Worm (Caenorhabditis elegans) whole organism, L4 larva: ENCODE data around the gene glb-17.

Experiments
- D1046.2 ChIP-seq: fragments of 200-800 bp; sonication (Bioruptor generic); IDR thresholded peaks from 2 replicates; pipeline ENCODE4 v1.3.6; 2022; ENCODE audit warnings: missing genetic modification characterization, missing compliant biosample characterization
- T26A8.4 ChIP-seq: fragments of 200-800 bp; sonication (Bioruptor generic); IDR thresholded peaks from 2 replicates; pipeline ENCODE4 v1.3.6; 2022; ENCODE audit warnings: missing genetic modification characterization, missing compliant biosample characterization
- ZK337.2 ChIP-seq: fragments of 200-800 bp; sonication (Bioruptor generic); IDR thresholded peaks from 2 replicates; pipeline ENCODE4 v1.3.6; 2022; ENCODE audit warnings: missing genetic modification reagents, missing genetic modification characterization, missing compliant biosample characterization
- aha-1 ChIP-seq: fragments of 150-350 bp; peaks from one replicate; lab custom pipeline; 2014; ENCODE audit warnings: missing biosample characterization, missing genetic modification characterization
- aly-2 ChIP-seq: sonication (generic microtip); optimal IDR thresholded peaks from 2 replicates; lab custom pipeline; 2018; ENCODE audit warnings: missing biosample characterization, missing genetic modification characterization
- ceh-20 ChIP-seq: fragments of 200-800 bp; sonication (Bioruptor generic); IDR thresholded peaks from 2 replicates; pipeline ENCODE4 v1.3.6; 2022; ENCODE audit warnings: missing genetic modification reagents, missing genetic modification characterization, missing compliant biosample characterization
- ceh-44 ChIP-seq: fragments of 200-800 bp; sonication (Bioruptor generic); IDR thresholded peaks from 2 replicates; pipeline ENCODE4 v1.3.6; 2022; ENCODE audit warnings: missing genetic modification reagents, missing genetic modification characterization, missing compliant biosample characterization
- daf-16 ChIP-seq, 3 experiments: sonication (generic microtip); optimal IDR thresholded peaks; 2 replicates each; lab custom pipeline; 2016 to 2017; ENCODE audit warnings: missing genetic modification characterization in 3 of 3, missing genetic modification reagents in 3 of 3, mild to moderate bottlenecking in 2 of 3, missing compliant biosample characterization in 2 of 3, missing biosample characterization in 1 of 3, moderate library complexity in 1 of 3
- daf-8 ChIP-seq: fragments of 200-800 bp; sonication (Bioruptor generic); IDR thresholded peaks from 2 replicates; pipeline ENCODE4 v1.3.6; 2022; ENCODE audit warnings: missing genetic modification characterization, missing compliant biosample characterization
- dmd-6 ChIP-seq: fragments of 200-800 bp; sonication (Bioruptor generic); IDR thresholded peaks from 2 replicates; pipeline ENCODE4 v1.3.6; 2022; ENCODE audit warnings: missing genetic modification reagents, missing genetic modification characterization, missing compliant biosample characterization
- dve-1 ChIP-seq: sonication (generic microtip); optimal IDR thresholded peaks from 2 replicates; lab custom pipeline; 2017; ENCODE audit warnings: antibody characterized with exemption, mild to moderate bottlenecking, missing genetic modification characterization, missing compliant biosample characterization; ENCODE audit not compliant: insufficient read depth
- egl-27 ChIP-seq: sonication (generic microtip); optimal IDR thresholded peaks from 3 replicates; lab custom pipeline; 2017; ENCODE audit warnings: missing biosample characterization, missing genetic modification reagents, missing genetic modification characterization
- egl-43 ChIP-seq: fragments of 200-800 bp; sonication (Bioruptor generic); IDR thresholded peaks from 2 replicates; pipeline ENCODE4 v1.3.6; 2022; ENCODE audit warnings: missing genetic modification reagents, missing genetic modification characterization, missing compliant biosample characterization
- gei-8 ChIP-seq: fragments of 200-800 bp; sonication (Bioruptor generic); optimal IDR thresholded peaks from 2 replicates; lab custom pipeline; 2018; ENCODE audit warnings: mild to moderate bottlenecking, missing genetic modification characterization, missing compliant biosample characterization
- hif-1 ChIP-seq, 2 experiments: sonication (generic microtip); optimal IDR thresholded peaks; 2 replicates each; lab custom pipeline; 2016 to 2017; ENCODE audit warnings: missing compliant biosample characterization in 2 of 2, missing genetic modification characterization in 2 of 2, missing genetic modification reagents in 2 of 2, missing genotype in 2 of 2, mild to moderate bottlenecking in 1 of 2
- hlh-11 ChIP-seq: fragments of 200-800 bp; sonication (Bioruptor generic); optimal IDR thresholded peaks from 2 replicates; lab custom pipeline; 2018; ENCODE audit warnings: mild to moderate bottlenecking, missing genetic modification characterization, missing compliant biosample characterization
- jun-1 ChIP-seq: fragments of 150-350 bp; optimal IDR thresholded peaks from 2 replicates; lab custom pipeline; 2014; ENCODE audit warnings: missing biosample characterization, missing genetic modification reagents, missing genetic modification characterization
- lim-7 ChIP-seq: fragments of 200-800 bp; sonication (Bioruptor generic); IDR thresholded peaks from 2 replicates; pipeline ENCODE4 v1.3.6; 2022; ENCODE audit warnings: missing genetic modification characterization, missing compliant biosample characterization
- lin-38 ChIP-seq: fragments of 200-800 bp; sonication (Bioruptor generic); IDR thresholded peaks from 2 replicates; pipeline ENCODE4 v1.3.6; 2022; ENCODE audit warnings: missing genetic modification reagents, missing genetic modification characterization, missing compliant biosample characterization
- lsy-2 ChIP-seq, 2 experiments: fragments of 150-350 bp in 1 of 2; sonication (generic microtip) in 1 of 2; optimal IDR thresholded peaks; 2 replicates each; lab custom pipeline; 2014 to 2017; ENCODE audit warnings: missing biosample characterization in 2 of 2, missing genetic modification characterization in 2 of 2
- mdl-1 ChIP-seq, 2 experiments: fragments of 150-350 bp in 1 of 2; sonication (generic microtip) in 1 of 2; optimal IDR thresholded peaks; 2 replicates each; lab custom pipeline; 2014 to 2017; ENCODE audit warnings: missing biosample characterization in 2 of 2, missing genetic modification characterization in 2 of 2
- mes-2 ChIP-seq: sonication (generic microtip); optimal IDR thresholded peaks from 2 replicates; lab custom pipeline; 2016; ENCODE audit warnings: missing genotype, mild to moderate bottlenecking, missing genetic modification characterization, missing compliant biosample characterization; ENCODE audit not compliant: poor library complexity, severe bottlenecking
- mxl-2 ChIP-seq: fragments of 200-800 bp; sonication (Bioruptor generic); conservative IDR thresholded peaks from 2 replicates; pipeline ENCODE4 v1.3.6; 2022; ENCODE audit warnings: missing genetic modification reagents, missing genetic modification characterization, missing compliant biosample characterization
- mxl-3 ChIP-seq: fragments of 200-800 bp; sonication (Bioruptor generic); optimal IDR thresholded peaks from 2 replicates; lab custom pipeline; 2018; ENCODE audit warnings: mild to moderate bottlenecking, missing genetic modification characterization, missing compliant biosample characterization
- nhr-11 ChIP-seq: fragments of 150-350 bp; optimal IDR thresholded peaks from 2 replicates; lab custom pipeline; 2014; ENCODE audit warnings: missing biosample characterization, missing genetic modification characterization
- nhr-111 ChIP-seq: fragments of 200-800 bp; sonication (Bioruptor generic); optimal IDR thresholded peaks from 2 replicates; lab custom pipeline; 2018; ENCODE audit warnings: mild to moderate bottlenecking, missing genetic modification characterization, missing compliant biosample characterization
- nhr-28 ChIP-seq: fragments of 150-350 bp; optimal IDR thresholded peaks from 2 replicates; lab custom pipeline; 2014; ENCODE audit warnings: missing biosample characterization, missing genetic modification characterization
- nhr-42 ChIP-seq: fragments of 200-800 bp; sonication (Bioruptor generic); IDR thresholded peaks from 2 replicates; pipeline ENCODE4 v1.3.6; 2022; ENCODE audit warnings: missing genetic modification characterization, missing compliant biosample characterization
- nhr-48 ChIP-seq: sonication (generic microtip); optimal IDR thresholded peaks from 2 replicates; lab custom pipeline; 2016; ENCODE audit warnings: mild to moderate bottlenecking, missing genetic modification characterization, missing compliant biosample characterization
- php-3 ChIP-seq: fragments of 200-800 bp; sonication (Bioruptor generic); IDR thresholded peaks from 2 replicates; pipeline ENCODE4 v1.3.6; 2022; ENCODE audit warnings: missing genetic modification reagents, missing genetic modification characterization, missing compliant biosample characterization
- pqm-1 ChIP-seq: sonication (generic microtip); optimal IDR thresholded peaks from 2 replicates; lab custom pipeline; 2017; ENCODE audit warnings: missing biosample characterization, missing genetic modification characterization
- sdz-12 ChIP-seq: fragments of 200-800 bp; sonication (Bioruptor generic); optimal IDR thresholded peaks from 2 replicates; lab custom pipeline; 2018; ENCODE audit warnings: mild to moderate bottlenecking, missing genetic modification characterization, missing compliant biosample characterization
- skn-1 ChIP-seq: fragments of 150-350 bp; optimal IDR thresholded peaks from 2 replicates; lab custom pipeline; 2014; ENCODE audit warnings: missing biosample characterization, missing genetic modification characterization
- snpc-1.2 ChIP-seq: fragments of 200-800 bp; sonication (Bioruptor generic); IDR thresholded peaks from 2 replicates; pipeline ENCODE4 v1.3.6; 2022; ENCODE audit warnings: missing genetic modification reagents, missing genetic modification characterization, missing compliant biosample characterization
- spr-1 ChIP-seq: sonication (generic microtip); optimal IDR thresholded peaks from 2 replicates; lab custom pipeline; 2016; ENCODE audit warnings: mild to moderate bottlenecking, missing genetic modification characterization, missing compliant biosample characterization
- tag-97 ChIP-seq: fragments of 200-800 bp; sonication (Bioruptor generic); IDR thresholded peaks from 2 replicates; pipeline ENCODE4 v1.3.6; 2022; ENCODE audit warnings: missing genetic modification characterization, missing compliant biosample characterization
- unc-62 ChIP-seq, 3 experiments: fragments of 150-350 bp in 1 of 3; sonication (generic microtip); optimal IDR thresholded peaks in 2 of 3; peaks in 1 of 3; 1 replicate in 1 of 3; 2 replicates in 2 of 3; lab custom pipeline; 2014 to 2017; ENCODE audit warnings: missing biosample characterization in 3 of 3, missing genetic modification characterization in 3 of 3, missing genetic modification reagents in 3 of 3, missing genotype in 1 of 3
- zag-1 ChIP-seq: fragments of 150-350 bp; optimal IDR thresholded peaks from 2 replicates; lab custom pipeline; 2014; ENCODE audit warnings: missing biosample characterization, missing genetic modification characterization
- zfp-2 ChIP-seq: sonication (generic microtip); optimal IDR thresholded peaks from 2 replicates; lab custom pipeline; 2016; ENCODE audit warnings: mild to moderate bottlenecking, missing genetic modification characterization, missing compliant biosample characterization
- zip-2 ChIP-seq: fragments of 150-350 bp; optimal IDR thresholded peaks from 2 replicates; lab custom pipeline; 2014; ENCODE audit warnings: missing biosample characterization, missing genetic modification characterization

The glb-17 gene

DNA sequence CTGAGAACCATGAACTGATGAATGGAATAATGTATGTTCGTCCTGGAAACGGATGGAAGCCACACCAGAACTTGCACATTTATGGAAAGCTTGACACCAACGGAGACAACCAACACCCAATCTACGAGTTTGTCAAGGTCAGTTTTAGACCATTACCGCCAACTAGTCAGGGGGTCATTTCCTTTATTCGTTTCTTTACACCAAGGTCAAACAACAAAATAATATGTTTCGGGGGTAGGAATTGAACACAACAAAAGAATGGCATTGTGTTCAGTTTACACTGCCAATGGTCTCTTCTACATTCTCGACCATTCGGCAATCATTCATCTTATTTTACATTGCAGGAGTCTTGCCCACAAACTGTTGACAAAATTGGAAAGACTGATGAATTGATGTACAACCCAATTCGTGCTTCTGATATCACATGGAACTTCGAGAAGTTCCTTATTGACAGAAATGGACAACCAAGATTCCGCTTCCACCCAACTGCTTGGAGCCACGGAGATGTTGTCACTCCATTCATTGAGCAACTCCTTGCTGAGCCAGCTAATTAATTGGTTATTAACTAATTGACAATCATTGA is 8.8 kb upstream of the glb-17 start:
- TF ChIP-seq unc-62 (GFP tag; optimal IDR thresholded peaks at IDR 0.05 in 1 of 2; lab: Kevin White, UChicago) (peak in 1 of 2 experiments; percentile 96), unc-62 (tag; optimal IDR thresholded peaks at IDR 0.05; lab: Kevin White, UChicago) (no peak), snpc-1.2 (GFP tag; lab: Robert Waterston, UW) (no peak)

DNA sequence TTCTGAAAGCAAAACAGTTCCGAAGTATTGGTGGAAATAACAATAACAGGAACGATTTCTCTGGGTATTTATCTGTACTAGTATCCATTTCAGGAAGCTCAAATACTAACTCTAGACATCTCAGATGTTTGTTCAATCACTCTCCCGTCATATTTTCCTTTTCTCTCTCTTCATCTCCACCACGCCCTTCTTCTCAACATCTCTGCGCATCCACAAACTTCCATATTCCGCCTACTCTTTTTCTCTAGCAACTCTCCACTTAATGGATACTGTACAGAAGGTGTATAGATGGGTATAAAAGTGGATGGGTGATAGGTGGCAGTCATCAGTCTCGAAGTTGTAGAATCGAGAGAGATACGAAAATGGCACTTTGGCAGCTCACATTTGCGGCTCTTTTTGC is 7.5 kb upstream of the glb-17 start, which contains the start of gene gpx-5:
Gene gpx-5, plus strand, starts transcription at position 336 of the 400 bp plus-strand sequence.
- peak; percentile 1 for TF ChIP-seq dve-1
- no peak for TF ChIP-seq dmd-6 (GFP tag; lab: Robert Waterston, UW)
- TF ChIP-seq lin-38 (GFP tag; lab: Robert Waterston, UW), result no peak
- TF ChIP-seq jun-1 (tag; lab: Kevin White, UChicago), result no peak
- no peak for TF ChIP-seq lim-7
- no peak for TF ChIP-seq zag-1 (tag; lab: Kevin White, UChicago)
- no peak for TF ChIP-seq egl-27 (tag; lab: Kevin White, UChicago)
- no peak for TF ChIP-seq sdz-12 (GFP tag; lab: Kevin White, UChicago)
- TF ChIP-seq nhr-11 (tag; lab: Kevin White, UChicago), result no peak
- TF ChIP-seq aly-2 (tag; lab: Kevin White, UChicago), result no peak
- TF ChIP-seq nhr-28 (tag; lab: Kevin White, UChicago), result peak; percentile 35
- no peak for TF ChIP-seq lsy-2 (tag; optimal IDR thresholded peaks at IDR 0.05; lab: Kevin White, UChicago)
- peak; percentile 12 for TF ChIP-seq aha-1 (tag; lab: Kevin White, UChicago)
- no peak for TF ChIP-seq gei-8
- no peak for TF ChIP-seq nhr-111 (GFP tag; lab: Kevin White, UChicago)
- no peak for TF ChIP-seq ceh-20 (GFP tag; lab: Robert Waterston, UW)
- no peak for TF ChIP-seq tag-97 (GFP tag; lab: Robert Waterston, UW)
- no peak for TF ChIP-seq hlh-11 (tag; lab: Kevin White, UChicago)
- TF ChIP-seq mdl-1 (tag; optimal IDR thresholded peaks at IDR 0.05; lab: Kevin White, UChicago), result peak in 1 of 2 experiments; percentile 30
- no peak for TF ChIP-seq spr-1 (tag; lab: Kevin White, UChicago)
- no peak for TF ChIP-seq T26A8.4 (GFP tag; lab: Robert Waterston, UW)
- TF ChIP-seq zip-2 (tag; lab: Kevin White, UChicago), result no peak
- no peak for TF ChIP-seq nhr-42 (GFP tag; lab: Robert Waterston, UW)
- no peak for TF ChIP-seq daf-8
- peak in 1 of 2 experiments; percentile 87 for TF ChIP-seq unc-62 (GFP tag; optimal IDR thresholded peaks at IDR 0.05 in 1 of 2; lab: Kevin White, UChicago)
- TF ChIP-seq unc-62 (tag; optimal IDR thresholded peaks at IDR 0.05; lab: Kevin White, UChicago), result no peak
- no peak for TF ChIP-seq nhr-48 (tag; lab: Kevin White, UChicago)
- no peak for TF ChIP-seq zfp-2 (tag; lab: Kevin White, UChicago)
- TF ChIP-seq daf-16 (GFP tag; optimal IDR thresholded peaks at IDR 0.05; lab: Kevin White, UChicago), result no peak
- TF ChIP-seq daf-16 (tag; optimal IDR thresholded peaks at IDR 0.05; lab: Kevin White, UChicago), result no peak
- no peak for TF ChIP-seq egl-43 (GFP tag; lab: Robert Waterston, UW)
- peak; percentile 14 for TF ChIP-seq mxl-3 (GFP tag; lab: Kevin White, UChicago)
- TF ChIP-seq ceh-44, result no peak
- TF ChIP-seq hif-1 (tag; optimal IDR thresholded peaks at IDR 0.05; lab: Kevin White, UChicago), result no peak
- no peak for TF ChIP-seq D1046.2 (GFP tag; lab: Robert Waterston, UW)

DNA sequence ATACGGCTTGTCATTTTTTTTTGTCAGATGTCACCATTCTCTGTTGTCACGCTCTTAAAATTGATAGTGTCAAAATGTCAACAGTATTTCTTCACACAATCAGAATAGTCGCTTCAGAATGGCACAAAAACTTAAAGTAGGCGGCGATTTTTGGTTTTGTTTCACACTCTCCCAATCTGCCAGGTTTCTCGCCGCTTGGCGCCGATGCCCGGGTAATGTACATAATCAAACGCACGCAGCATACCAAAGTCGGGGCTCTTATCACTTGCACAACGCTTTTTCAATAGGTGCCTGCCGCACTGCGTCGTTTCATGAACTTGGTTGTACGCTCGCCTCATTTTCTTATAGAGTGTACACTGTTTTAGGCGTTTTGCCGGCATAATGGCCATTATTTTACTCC is 8.3 kb downstream of the glb-17 start:
- TF ChIP-seq ZK337.2 (GFP tag; lab: Robert Waterston, UW) (no peak), mes-2 (no peak), hlh-11 (tag; lab: Kevin White, UChicago) (peak; percentile 69), dmd-6 (GFP tag; lab: Robert Waterston, UW) (peak; percentile 72), pqm-1 (peak; percentile 74), nhr-28 (tag; lab: Kevin White, UChicago) (peak; percentile 26), mxl-3 (GFP tag; lab: Kevin White, UChicago) (peak; percentile 9), php-3 (GFP tag; lab: Robert Waterston, UW) (0 out of 2 replicates have a peak, but pooled peaks have one; percentile 34), mxl-2 (GFP tag; lab: Robert Waterston, UW) (0 out of 2 replicates have a peak, but pooled peaks have one; percentile 5), dve-1 (peak; percentile 48), mdl-1 (tag; optimal IDR thresholded peaks at IDR 0.05; lab: Kevin White, UChicago) (peak in 1 of 2 experiments; percentile 10), skn-1 (tag; lab: Kevin White, UChicago) (no peak), hif-1 (tag; optimal IDR thresholded peaks at IDR 0.05; lab: Kevin White, UChicago) (peak in 1 of 2 experiments; percentile 41), daf-16 (GFP tag; optimal IDR thresholded peaks at IDR 0.05; lab: Kevin White, UChicago) (no peak), daf-16 (tag; optimal IDR thresholded peaks at IDR 0.05; lab: Kevin White, UChicago) (peak; percentile 59)
- TF ChIP-seq, all 104 proteins: peak for 11
